Fruit fly (Drosophila melanogaster) whole organism, embryonic: ENCODE data around the gene Stat92E.

Experiments
- ATbp ChIP-seq: fragments of 200-800 bp; sonication (Bioruptor generic); optimal IDR thresholded peaks from 2 replicates; lab custom pipeline; 2017; ENCODE audit warnings: missing biosample characterization, mild to moderate bottlenecking, missing genetic modification characterization, missing genetic modification reagents
- Asciz ChIP-seq: fragments of 200-800 bp; sonication (Bioruptor generic); optimal IDR thresholded peaks from 2 replicates; lab custom pipeline; 2017; ENCODE audit warnings: missing biosample characterization, mild to moderate bottlenecking, missing genetic modification characterization, missing genetic modification reagents
- Atf6 ChIP-seq: fragments of 200-800 bp; sonication (Bioruptor generic); IDR thresholded peaks from 2 replicates; pipeline ENCODE4 v1.3.6; 2022; ENCODE audit warnings: missing biosample characterization, missing genetic modification characterization
- Awh ChIP-seq: fragments of 200-800 bp; sonication (Bioruptor generic); IDR thresholded peaks from 2 replicates; pipeline ENCODE4, ENCODE4 v1.3.6; 2022; ENCODE audit warnings: missing biosample characterization, missing genetic modification characterization
- B-H1 ChIP-seq: fragments of 200-800 bp; sonication (Bioruptor generic); IDR thresholded peaks from 3 replicates; pipeline ENCODE4 v1.3.6; 2022; ENCODE audit warnings: missing biosample characterization, missing genetic modification characterization
- CG10565 ChIP-seq: fragments of 200-800 bp; sonication (Bioruptor generic); optimal IDR thresholded peaks from 3 replicates; lab custom pipeline; 2016; ENCODE audit warnings: missing biosample characterization, mild to moderate bottlenecking, missing genetic modification characterization
- CG11247 ChIP-seq: fragments of 200-800 bp; sonication (Bioruptor generic); IDR thresholded peaks from 2 replicates; pipeline ENCODE4 v1.3.6; 2022; ENCODE audit warnings: missing biosample characterization, missing genetic modification characterization
- CG12659 ChIP-seq: fragments of 200-800 bp; sonication (Bioruptor generic); optimal IDR thresholded peaks from 3 replicates; lab custom pipeline; 2017; ENCODE audit warnings: mild to moderate bottlenecking, missing biosample characterization, missing genetic modification reagents, missing genetic modification characterization
- CG13424 ChIP-seq: fragments of 200-800 bp; sonication (Bioruptor generic); optimal IDR thresholded peaks from 2 replicates; lab custom pipeline; 2019; ENCODE audit warnings: missing biosample characterization, mild to moderate bottlenecking, missing genetic modification characterization, moderate library complexity
- CG15073 ChIP-seq: fragments of 200-800 bp; sonication (Bioruptor generic); optimal IDR thresholded peaks from 2 replicates; lab custom pipeline; 2016; ENCODE audit warnings: missing biosample characterization, missing genetic modification characterization
- CG15479 ChIP-seq: fragments of 200-800 bp; sonication (Bioruptor generic); optimal IDR thresholded peaks from 3 replicates; lab custom pipeline; 2019; ENCODE audit warnings: missing biosample characterization, mild to moderate bottlenecking, missing genetic modification characterization, moderate library complexity
- CG17829 ChIP-seq: fragments of 200-800 bp; optimal IDR thresholded peaks from 2 replicates; lab custom pipeline; 2019; ENCODE audit warnings: missing biosample characterization, mild to moderate bottlenecking, missing genetic modification characterization, moderate library complexity
- CG17912 ChIP-seq: fragments of 200-800 bp; sonication (Bioruptor generic); optimal IDR thresholded peaks from 2 replicates; lab custom pipeline; 2018; ENCODE audit warnings: missing biosample characterization, mild to moderate bottlenecking, missing genetic modification characterization
- CG31365 ChIP-seq: fragments of 200-800 bp; sonication (Bioruptor generic); optimal IDR thresholded peaks from 2 replicates; lab custom pipeline; 2018; ENCODE audit warnings: missing biosample characterization, mild to moderate bottlenecking, missing genetic modification characterization
- CG33213 ChIP-seq: fragments of 200-800 bp; sonication (Bioruptor generic); optimal IDR thresholded peaks from 3 replicates; lab custom pipeline; 2016; ENCODE audit warnings: missing biosample characterization, missing genetic modification characterization
- CG33557 ChIP-seq: fragments of 200-800 bp; sonication (Bioruptor generic); optimal IDR thresholded peaks from 2 replicates; lab custom pipeline; 2019; ENCODE audit warnings: missing biosample characterization, mild to moderate bottlenecking, missing genetic modification characterization, moderate library complexity
- CG3838 ChIP-seq: fragments of 200-800 bp; sonication (Bioruptor generic); optimal IDR thresholded peaks from 3 replicates; lab custom pipeline; 2016; ENCODE audit warnings: missing biosample characterization, missing genetic modification characterization
- CG4404 ChIP-seq: fragments of 200-800 bp; sonication (Bioruptor generic); IDR thresholded peaks from 2 replicates; pipeline ENCODE4 v1.3.6; 2022; ENCODE audit warnings: missing biosample characterization, missing genetic modification characterization
- CG7786 ChIP-seq: fragments of 200-800 bp; sonication (Bioruptor generic); optimal IDR thresholded peaks from 2 replicates; lab custom pipeline; 2016; ENCODE audit warnings: missing biosample characterization, missing genetic modification characterization
- CG8290 ChIP-seq, 3 experiments: fragments of 200-800 bp; sonication (Bioruptor generic); optimal IDR thresholded peaks; 2 replicates each; lab custom pipeline; 2016 to 2019; ENCODE audit warnings: missing biosample characterization in 3 of 3, missing genetic modification characterization in 3 of 3, mild to moderate bottlenecking in 2 of 3, moderate library complexity in 1 of 3
- CG8944 ChIP-seq: fragments of 200-800 bp; sonication (Bioruptor generic); optimal IDR thresholded peaks from 3 replicates; lab custom pipeline; 2016; ENCODE audit warnings: missing biosample characterization, missing genetic modification characterization
- CG9437 ChIP-seq: fragments of 200-800 bp; sonication (Bioruptor generic); optimal IDR thresholded peaks from 2 replicates; lab custom pipeline; 2018; ENCODE audit warnings: missing biosample characterization, mild to moderate bottlenecking, missing genetic modification characterization
- CrebB ChIP-seq: fragments of 200-800 bp; sonication (Bioruptor generic); optimal IDR thresholded peaks from 3 replicates; lab custom pipeline; 2018; ENCODE audit warnings: missing biosample characterization, mild to moderate bottlenecking, missing genetic modification characterization
- Dip2 ChIP-seq: fragments of 200-800 bp; sonication (Bioruptor generic); IDR thresholded peaks from 2 replicates; pipeline ENCODE4 v1.3.6; 2022; ENCODE audit warnings: missing biosample characterization, missing genetic modification characterization
- E2f2 ChIP-seq: fragments of 200-800 bp; sonication (Bioruptor generic); IDR thresholded peaks from 2 replicates; pipeline ENCODE4 v1.3.6; 2022; ENCODE audit warnings: missing biosample characterization, missing genetic modification characterization
- Ets65A ChIP-seq: fragments of 200-800 bp; sonication (Bioruptor generic); peaks from one replicate; lab custom pipeline; 2016; ENCODE audit warnings: missing biosample characterization, missing genetic modification characterization
- Hr78 ChIP-seq, 2 experiments: fragments of 200-800 bp in 1 of 2; fragments of >200 bp in 1 of 2; sonication (Bioruptor generic) in 1 of 2; optimal IDR thresholded peaks; 2 replicates each; lab custom pipeline; 2017 to 2019; ENCODE audit warnings: missing biosample characterization in 2 of 2, missing genetic modification characterization in 2 of 2, mild to moderate bottlenecking in 1 of 2, moderate library complexity in 1 of 2
- NFAT ChIP-seq: fragments of 200-800 bp; sonication (Bioruptor generic); IDR thresholded peaks from 2 replicates; pipeline ENCODE4 v1.3.6; 2022; ENCODE audit warnings: missing biosample characterization, missing genetic modification characterization
- Sin3A ChIP-seq: fragments of >200 bp; optimal IDR thresholded peaks from 2 replicates; lab custom pipeline; 2018
- Sox100B ChIP-seq: fragments of 200-800 bp; sonication (Bioruptor generic); optimal IDR thresholded peaks from 3 replicates; lab custom pipeline; 2018; ENCODE audit warnings: missing biosample characterization, mild to moderate bottlenecking, missing genetic modification characterization
- Sry-δ ChIP-seq: fragments of 200-800 bp; sonication (Bioruptor generic); optimal IDR thresholded peaks from 2 replicates; lab custom pipeline; 2016; ENCODE audit warnings: missing biosample characterization, missing genetic modification characterization
- Ssrp ChIP-seq: fragments of 200-800 bp; sonication (Bioruptor generic); optimal IDR thresholded peaks from 2 replicates; lab custom pipeline; 2018; ENCODE audit warnings: missing biosample characterization, mild to moderate bottlenecking, missing genetic modification characterization, moderate library complexity
- ab ChIP-seq: fragments of 200-800 bp; sonication (Bioruptor generic); optimal IDR thresholded peaks from 2 replicates; lab custom pipeline; 2016; ENCODE audit warnings: missing biosample characterization, missing genetic modification characterization
- aop ChIP-seq: fragments of 200-800 bp; sonication (Bioruptor generic); IDR thresholded peaks from 2 replicates; pipeline ENCODE4 v1.3.6; 2022; ENCODE audit warnings: missing biosample characterization, missing genetic modification characterization
- ase ChIP-seq: fragments of 200-800 bp; sonication (Bioruptor generic); IDR thresholded peaks from 3 replicates; pipeline ENCODE4 v1.3.6; 2022; ENCODE audit warnings: missing biosample characterization, missing genetic modification characterization
- cad ChIP-seq: fragments of >200 bp; optimal IDR thresholded peaks from 2 replicates; lab custom pipeline; 2017; ENCODE audit warnings: missing biosample characterization, missing genetic modification characterization
- dati ChIP-seq: fragments of 200-800 bp; sonication (Bioruptor generic); IDR thresholded peaks from 2 replicates; pipeline ENCODE4 v1.3.6; 2022; ENCODE audit warnings: missing biosample characterization, missing genetic modification characterization
- dysf ChIP-seq: fragments of 200-800 bp; sonication (Bioruptor generic); IDR thresholded peaks from 3 replicates; pipeline ENCODE4 v1.3.6; 2022; ENCODE audit warnings: missing biosample characterization, missing genetic modification characterization
- fd102C ChIP-seq: fragments of 200-800 bp; sonication (Bioruptor generic); optimal IDR thresholded peaks from 2 replicates; lab custom pipeline; 2018; ENCODE audit warnings: missing biosample characterization, mild to moderate bottlenecking, missing genetic modification characterization, moderate library complexity
- gsb-n ChIP-seq: fragments of 200-800 bp; sonication (Bioruptor generic); optimal IDR thresholded peaks from 3 replicates; lab custom pipeline; 2018; ENCODE audit warnings: missing biosample characterization, mild to moderate bottlenecking, missing genetic modification characterization
- her ChIP-seq: fragments of 200-800 bp; sonication (Bioruptor generic); optimal IDR thresholded peaks from 2 replicates; lab custom pipeline; 2016; ENCODE audit warnings: missing biosample characterization, missing genetic modification characterization
- peb ChIP-seq: fragments of 200-800 bp; sonication (Bioruptor generic); IDR thresholded peaks from 2 replicates; pipeline ENCODE4 v1.3.6; 2022; ENCODE audit warnings: missing biosample characterization, missing genetic modification characterization
- pfk ChIP-seq: fragments of 200-800 bp; sonication (Bioruptor generic); optimal IDR thresholded peaks from 2 replicates; lab custom pipeline; 2018; ENCODE audit warnings: missing biosample characterization, mild to moderate bottlenecking, missing genetic modification characterization, moderate library complexity
- ranshi ChIP-seq: fragments of 200-800 bp; sonication (Bioruptor generic); IDR thresholded peaks from 2 replicates; pipeline ENCODE4 v1.3.6; 2022; ENCODE audit warnings: missing biosample characterization, missing genetic modification characterization
- sd ChIP-seq: fragments of 200-800 bp; sonication (Bioruptor generic); optimal IDR thresholded peaks from 3 replicates; lab custom pipeline; 2018; ENCODE audit warnings: missing biosample characterization, mild to moderate bottlenecking, missing genetic modification characterization, moderate library complexity
- slou ChIP-seq: fragments of 200-800 bp; sonication (Bioruptor generic); optimal IDR thresholded peaks from 3 replicates; lab custom pipeline; 2016; ENCODE audit warnings: missing biosample characterization, missing genetic modification characterization
- sob ChIP-seq: fragments of 200-800 bp; sonication (Bioruptor generic); IDR thresholded peaks from 2 replicates; pipeline ENCODE4 v1.3.6; 2022; ENCODE audit warnings: missing biosample characterization, missing genetic modification characterization
- tap ChIP-seq: fragments of 200-800 bp; optimal IDR thresholded peaks from 3 replicates; lab custom pipeline; 2019; ENCODE audit warnings: missing biosample characterization, mild to moderate bottlenecking, missing genetic modification characterization, moderate library complexity
- vnd ChIP-seq: fragments of 200-800 bp; sonication (Bioruptor generic); IDR thresholded peaks from 3 replicates; pipeline ENCODE4 v1.3.6; 2022; ENCODE audit warnings: missing biosample characterization, missing genetic modification characterization; ENCODE audit not compliant: partially characterized antibody
- zen ChIP-seq: fragments of 200-800 bp; sonication (Bioruptor generic); optimal IDR thresholded peaks from 3 replicates; lab custom pipeline; 2018; ENCODE audit warnings: missing biosample characterization, mild to moderate bottlenecking, missing genetic modification characterization, moderate library complexity

Stat92E gene

DNA sequence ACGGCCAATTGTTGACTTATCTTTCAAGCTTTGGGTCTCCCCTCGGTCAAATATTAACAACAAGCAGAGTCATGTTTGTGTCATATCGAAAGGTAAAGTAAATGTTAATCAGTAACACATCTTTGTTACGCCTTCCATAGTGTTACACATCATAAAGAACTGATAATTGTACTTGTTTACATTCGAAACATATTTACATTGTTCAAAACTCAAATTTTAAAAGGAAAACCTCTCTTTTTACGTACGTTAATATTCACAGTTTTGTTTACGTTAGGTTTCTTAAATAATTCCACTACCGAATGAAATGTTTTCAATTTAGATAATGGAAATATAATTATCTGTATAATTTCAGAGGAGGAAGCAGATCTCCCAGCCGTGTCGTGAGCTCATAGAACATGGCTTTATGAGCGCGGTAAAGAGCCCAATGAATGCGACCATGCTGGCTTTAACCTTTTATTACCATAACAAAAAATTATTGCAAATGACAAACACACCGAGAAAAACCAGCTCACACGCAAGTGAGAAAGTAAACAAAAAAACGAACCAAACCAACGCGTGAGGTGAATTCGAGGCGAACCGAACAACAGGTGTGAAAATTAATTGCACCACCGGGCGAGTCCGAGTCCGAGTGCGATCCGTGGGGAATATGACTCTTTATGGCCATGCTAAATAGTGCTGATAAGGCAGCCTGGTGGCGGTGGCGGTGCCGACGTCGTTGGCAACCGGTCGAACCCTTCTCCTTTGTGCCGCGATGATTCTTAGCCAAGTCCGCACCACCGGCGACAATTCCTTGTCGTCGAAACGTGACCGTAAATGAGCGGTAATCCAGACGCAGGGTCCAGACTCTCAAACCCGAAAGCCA, 9.6 kb downstream of the Stat92E start (continued):
- TF ChIP-seq Dip2 (GFP tag; lab: Robert Waterston, UW) (no peak), CG15073 (no peak), dysf (no peak), ATbp (GFP tag; lab: Kevin White, UChicago) (peak; percentile 79), Awh (GFP tag; lab: Robert Waterston, UW) (peak; percentile 74), ase (GFP tag; lab: Robert Waterston, UW) (no peak), CG33557 (GFP tag; lab: Kevin White, UChicago) (peak; percentile 84), zen (tag; lab: Kevin White, UChicago) (peak; percentile 44), CG13424 (tag; lab: Kevin White, UChicago) (peak; percentile 37), cad (GFP tag; lab: Kevin White, UChicago) (peak; percentile 77), her (GFP tag; lab: Kevin White, UChicago) (no peak), peb (GFP tag; lab: Robert Waterston, UW) (no peak), CG15479 (GFP tag; lab: Kevin White, UChicago) (peak; percentile 83), CG8290 (GFP tag; optimal IDR thresholded peaks at IDR 0.05; lab: Kevin White, UChicago) (no peak), CG8290 (tag; optimal IDR thresholded peaks at IDR 0.05; lab: Kevin White, UChicago) (peak in 1 of 2 experiments; percentile 39), slou (GFP tag; lab: Kevin White, UChicago) (peak; percentile 30), Sin3A (lab: Kevin White, UChicago) (no peak), Ets65A (GFP tag; lab: Kevin White, UChicago) (no peak), CG17829 (tag; lab: Kevin White, UChicago) (no peak), gsb-n (tag; lab: Kevin White, UChicago) (peak; percentile 68), CG12659 (GFP tag; lab: Kevin White, UChicago) (peak; percentile 50), CG10565 (no peak), vnd (GFP tag; lab: Robert Waterston, UW) (no peak), ab (GFP tag; lab: Kevin White, UChicago) (no peak), CG9437 (GFP tag; lab: Kevin White, UChicago) (no peak), NFAT (GFP tag; lab: Robert Waterston, UW) (no peak), CG11247 (GFP tag; lab: Robert Waterston, UW) (no peak), CG17912 (GFP tag; lab: Kevin White, UChicago) (no peak), E2f2 (GFP tag; lab: Robert Waterston, UW) (no peak), Sox100B (GFP tag; lab: Kevin White, UChicago) (peak; percentile 77), dati (GFP tag; lab: Robert Waterston, UW) (no peak), CrebB (peak; percentile 67), aop (no peak), CG33213 (GFP tag; lab: Kevin White, UChicago) (no peak), tap (tag; lab: Kevin White, UChicago) (peak; percentile 41), Ssrp (tag; lab: Kevin White, UChicago) (no peak), Hr78 (GFP tag; optimal IDR thresholded peaks at IDR 0.05; lab: Kevin White, UChicago) (peak in 1 of 2 experiments; percentile 31), sd (tag; lab: Kevin White, UChicago) (no peak), Asciz (peak; percentile 82), CG4404 (GFP tag; lab: Robert Waterston, UW) (no peak), CG31365 (tag; lab: Kevin White, UChicago) (no peak), sob (GFP tag; lab: Robert Waterston, UW) (peak; percentile 49), CG7786 (GFP tag; lab: Kevin White, UChicago) (no peak), B-H1 (GFP tag; lab: Robert Waterston, UW) (no peak; the same call in 2 of the 3 replicates), Sry-δ (GFP tag; lab: Kevin White, UChicago) (no peak), fd102C (GFP tag; lab: Kevin White, UChicago) (peak; percentile 75), pfk (GFP tag; lab: Kevin White, UChicago) (no peak), CG3838 (GFP tag; lab: Kevin White, UChicago) (peak; percentile 51), CG8944 (GFP tag; lab: Kevin White, UChicago) (no peak), Atf6 (peak; percentile 59), ranshi (GFP tag; lab: Robert Waterston, UW) (no peak)
